Fruit fly (Drosophila melanogaster) whole organism, embryonic: Measurements from ENCODE around the gene CG9737.
A peak's percentile ranks its signal among the peaks of the same experiment; 100 is the strongest.

Experiments used
- Asciz ChIP-seq: fragments of 200-800 bp; sonication (Bioruptor generic); optimal IDR thresholded peaks from 2 replicates; lab custom pipeline; 2017; ENCODE audit warnings: missing biosample characterization, mild to moderate bottlenecking, missing genetic modification characterization, missing genetic modification reagents
- CG10209 ChIP-seq: fragments of 200-800 bp; sonication (Bioruptor generic); optimal IDR thresholded peaks from 3 replicates; lab custom pipeline; 2017; ENCODE audit warnings: missing biosample characterization, mild to moderate bottlenecking, missing genetic modification characterization, missing genetic modification reagents
- CG10462 ChIP-seq: fragments of 200-800 bp; sonication (Bioruptor generic); optimal IDR thresholded peaks from 2 replicates; lab custom pipeline; 2016; ENCODE audit warnings: missing biosample characterization, missing genetic modification characterization
- CG11398 ChIP-seq: fragments of 200-800 bp; sonication (Bioruptor generic); optimal IDR thresholded peaks from 2 replicates; lab custom pipeline; 2016; ENCODE audit warnings: missing biosample characterization, missing genetic modification characterization
- CG14050 ChIP-seq: fragments of 200-800 bp; sonication (Bioruptor generic); IDR thresholded peaks from 3 replicates; pipeline ENCODE4 v1.3.6; 2022; ENCODE audit warnings: missing biosample characterization, missing genetic modification characterization
- CG16813 ChIP-seq: fragments of 200-800 bp; sonication (Bioruptor generic); IDR thresholded peaks from 3 replicates; pipeline ENCODE4 v1.3.6; 2022; ENCODE audit warnings: missing biosample characterization, missing genetic modification characterization; ENCODE audit not compliant: partially characterized antibody
- CG16815 ChIP-seq: fragments of 200-800 bp; sonication (Bioruptor generic); optimal IDR thresholded peaks from 3 replicates; lab custom pipeline; 2017; ENCODE audit warnings: missing biosample characterization, mild to moderate bottlenecking, missing genetic modification characterization
- CG17612 ChIP-seq: fragments of 200-800 bp; sonication (Bioruptor generic); IDR thresholded peaks from 2 replicates; pipeline ENCODE4 v1.3.6; 2022; ENCODE audit warnings: missing biosample characterization, missing genetic modification characterization
- CG2129 ChIP-seq: fragments of 200-800 bp; sonication (Bioruptor generic); IDR thresholded peaks from 2 replicates; pipeline ENCODE4 v1.3.6; 2022; ENCODE audit warnings: missing biosample characterization, missing genetic modification characterization; ENCODE audit not compliant: partially characterized antibody
- CG4730 ChIP-seq: fragments of 200-800 bp; sonication (Bioruptor generic); IDR thresholded peaks from 2 replicates; pipeline ENCODE4 v1.3.6; 2022; ENCODE audit warnings: missing biosample characterization, missing genetic modification characterization
- CG4820 ChIP-seq: fragments of 200-800 bp; sonication (Bioruptor generic); optimal IDR thresholded peaks from 3 replicates; lab custom pipeline; 2016; ENCODE audit warnings: missing biosample characterization, missing genetic modification characterization
- CG5180 ChIP-seq: fragments of 200-800 bp; sonication (Bioruptor generic); optimal IDR thresholded peaks from 3 replicates; lab custom pipeline; 2017; ENCODE audit warnings: missing biosample characterization, missing genetic modification characterization, mild to moderate bottlenecking, moderate library complexity, missing genetic modification reagents
- CG6272 ChIP-seq: fragments of 200-800 bp; sonication (Bioruptor generic); IDR thresholded peaks from 2 replicates; pipeline ENCODE4 v1.3.6; 2022; ENCODE audit warnings: missing biosample characterization, missing genetic modification characterization
- CG8944 ChIP-seq: fragments of 200-800 bp; sonication (Bioruptor generic); optimal IDR thresholded peaks from 3 replicates; lab custom pipeline; 2016; ENCODE audit warnings: missing biosample characterization, missing genetic modification characterization
- CG9727 ChIP-seq: fragments of 200-800 bp; sonication (Bioruptor generic); optimal IDR thresholded peaks from 3 replicates; lab custom pipeline; 2017; ENCODE audit warnings: missing biosample characterization, mild to moderate bottlenecking, missing genetic modification characterization
- CG9876 ChIP-seq: fragments of 200-800 bp; sonication (Bioruptor generic); optimal IDR thresholded peaks from 2 replicates; lab custom pipeline; 2016; ENCODE audit warnings: missing biosample characterization, missing genetic modification characterization
- Chrac-16 ChIP-seq: fragments of 200-800 bp; sonication (Bioruptor generic); optimal IDR thresholded peaks from 3 replicates; lab custom pipeline; 2016; ENCODE audit warnings: missing biosample characterization, missing genetic modification characterization
- Dfd ChIP-seq, 2 experiments: fragments of >200 bp; optimal IDR thresholded peaks; 2 replicates each; lab custom pipeline; 2017; ENCODE audit warnings: missing biosample characterization in 2 of 2, missing genetic modification characterization in 2 of 2
- Doc2 ChIP-seq: fragments of 200-800 bp; sonication (Bioruptor generic); IDR thresholded peaks from 2 replicates; pipeline ENCODE4 v1.3.6; 2022; ENCODE audit warnings: missing biosample characterization, missing genetic modification characterization
- Doc3 ChIP-seq: fragments of 200-800 bp; sonication (Bioruptor generic); IDR thresholded peaks from 3 replicates; pipeline ENCODE4 v1.3.6; 2022; ENCODE audit warnings: missing biosample characterization, missing genetic modification characterization; ENCODE audit not compliant: partially characterized antibody
- Ets97D ChIP-seq: fragments of 200-800 bp; sonication (Bioruptor generic); optimal IDR thresholded peaks from 3 replicates; lab custom pipeline; 2016; ENCODE audit warnings: missing biosample characterization, missing genetic modification characterization
- Fer2 ChIP-seq: fragments of 200-800 bp; sonication (Bioruptor generic); optimal IDR thresholded peaks from 2 replicates; lab custom pipeline; 2018; ENCODE audit warnings: missing biosample characterization, mild to moderate bottlenecking, missing genetic modification characterization, moderate library complexity
- H15 ChIP-seq: fragments of 200-800 bp; sonication (Bioruptor generic); IDR thresholded peaks from 3 replicates; pipeline ENCODE4 v1.3.6; 2022; ENCODE audit warnings: missing biosample characterization, missing genetic modification characterization
- Hr78 ChIP-seq, 2 experiments: fragments of 200-800 bp in 1 of 2; fragments of >200 bp in 1 of 2; sonication (Bioruptor generic) in 1 of 2; optimal IDR thresholded peaks; 2 replicates each; lab custom pipeline; 2017 to 2019; ENCODE audit warnings: missing biosample characterization in 2 of 2, missing genetic modification characterization in 2 of 2, mild to moderate bottlenecking in 1 of 2, moderate library complexity in 1 of 2
- Kr ChIP-seq: fragments of 200-800 bp; sonication (Bioruptor generic); optimal IDR thresholded peaks from 2 replicates; lab custom pipeline; 2017; ENCODE audit warnings: missing biosample characterization, mild to moderate bottlenecking, missing genetic modification characterization
- Sin3A ChIP-seq: fragments of >200 bp; optimal IDR thresholded peaks from 2 replicates; lab custom pipeline; 2018
- Sox102F ChIP-seq: fragments of 200-800 bp; sonication (Bioruptor generic); optimal IDR thresholded peaks from 2 replicates; lab custom pipeline; 2018; ENCODE audit warnings: missing biosample characterization, mild to moderate bottlenecking, missing genetic modification characterization, moderate library complexity
- ap ChIP-seq: fragments of 200-800 bp; sonication (Bioruptor generic); IDR thresholded peaks from 2 replicates; pipeline ENCODE4 v1.3.6; 2022; ENCODE audit warnings: missing biosample characterization, missing genetic modification characterization
- ato ChIP-seq: fragments of 200-800 bp; sonication (Bioruptor generic); IDR thresholded peaks from 2 replicates; pipeline ENCODE4 v1.3.6; 2022; ENCODE audit warnings: missing biosample characterization, missing genetic modification characterization; ENCODE audit not compliant: partially characterized antibody
- bowl ChIP-seq: fragments of 200-800 bp; sonication (Bioruptor generic); IDR thresholded peaks from 2 replicates; pipeline ENCODE4 v1.3.6; 2022; ENCODE audit warnings: missing biosample characterization, missing genetic modification characterization
- chm ChIP-seq: fragments of 200-800 bp; sonication (Bioruptor generic); IDR thresholded peaks from 2 replicates; pipeline ENCODE4 v1.3.6; 2022; ENCODE audit warnings: missing biosample characterization, missing genetic modification characterization
- crp ChIP-seq, 2 experiments: fragments of 200-800 bp; sonication (Bioruptor generic); optimal IDR thresholded peaks; 2 replicates in 1 of 2; 3 replicates in 1 of 2; lab custom pipeline; 2017; ENCODE audit warnings: missing biosample characterization in 2 of 2, missing genetic modification characterization in 2 of 2, mild to moderate bottlenecking in 1 of 2, moderate library complexity in 1 of 2
- dm ChIP-seq: fragments of 200-800 bp; sonication (Bioruptor generic); optimal IDR thresholded peaks from 3 replicates; lab custom pipeline; 2016; ENCODE audit warnings: missing biosample characterization, missing genetic modification characterization
- eve ChIP-seq, 2 experiments: fragments of >200 bp; optimal IDR thresholded peaks; 2 replicates each; lab custom pipeline; 2017; ENCODE audit warnings: missing biosample characterization in 2 of 2, missing genetic modification characterization in 2 of 2
- fu2 ChIP-seq: fragments of 200-800 bp; sonication (Bioruptor generic); optimal IDR thresholded peaks from 2 replicates; lab custom pipeline; 2016; ENCODE audit warnings: missing biosample characterization, missing genetic modification characterization
- gcm2 ChIP-seq: fragments of 200-800 bp; sonication (Bioruptor generic); optimal IDR thresholded peaks from 2 replicates; lab custom pipeline; 2016; ENCODE audit warnings: missing biosample characterization, missing genetic modification characterization
- gt ChIP-seq: fragments of 200-800 bp; sonication (Bioruptor generic); IDR thresholded peaks from 2 replicates; pipeline ENCODE4 v1.3.6; 2022; ENCODE audit warnings: missing biosample characterization, missing genetic modification characterization
- jumu ChIP-seq: fragments of 200-800 bp; sonication (Bioruptor generic); optimal IDR thresholded peaks from 3 replicates; lab custom pipeline; 2016; ENCODE audit warnings: missing biosample characterization, missing genetic modification characterization
- kni ChIP-seq: fragments of 200-800 bp; sonication (Bioruptor generic); optimal IDR thresholded peaks from 3 replicates; lab custom pipeline; 2017; ENCODE audit warnings: mild to moderate bottlenecking, missing biosample characterization, missing genetic modification reagents, missing genetic modification characterization
- lola ChIP-seq, 3 experiments: fragments of >200 bp in 2 of 3; fragments of 200-800 bp in 1 of 3; sonication (Bioruptor generic) in 1 of 3; optimal IDR thresholded peaks; 2 replicates each; lab custom pipeline; 2017 to 2019; ENCODE audit warnings: missing biosample characterization in 3 of 3, missing genetic modification characterization in 3 of 3, mild to moderate bottlenecking in 1 of 3, moderate library complexity in 1 of 3
- lov ChIP-seq, 2 experiments: fragments of 200-800 bp in 1 of 2; fragments of >200 bp in 1 of 2; sonication (Bioruptor generic) in 1 of 2; IDR thresholded peaks in 1 of 2; optimal IDR thresholded peaks in 1 of 2; 2 replicates in 1 of 2; 3 replicates in 1 of 2; pipeline versions ENCODE4 v1.3.6 to Lab custom; 2017 to 2022; ENCODE audit warnings: missing biosample characterization in 1 of 2, missing genetic modification characterization in 1 of 2
- mam ChIP-seq: fragments of 200-800 bp; sonication (Bioruptor generic); optimal IDR thresholded peaks from 3 replicates; lab custom pipeline; 2016; ENCODE audit warnings: missing biosample characterization, missing genetic modification characterization
- nom ChIP-seq: fragments of 200-800 bp; sonication (Bioruptor generic); optimal IDR thresholded peaks from 2 replicates; lab custom pipeline; 2017; ENCODE audit warnings: missing biosample characterization, missing genetic modification characterization, mild to moderate bottlenecking, moderate library complexity, missing genetic modification reagents
- ranshi ChIP-seq: fragments of 200-800 bp; sonication (Bioruptor generic); IDR thresholded peaks from 2 replicates; pipeline ENCODE4 v1.3.6; 2022; ENCODE audit warnings: missing biosample characterization, missing genetic modification characterization
- rib ChIP-seq: fragments of 200-800 bp; sonication (Bioruptor generic); IDR thresholded peaks from 2 replicates; pipeline ENCODE4 v1.3.6; 2022; ENCODE audit warnings: missing biosample characterization, missing genetic modification characterization
- schlank ChIP-seq: fragments of 200-800 bp; sonication (Bioruptor generic); optimal IDR thresholded peaks from 2 replicates; lab custom pipeline; 2018; ENCODE audit warnings: missing biosample characterization, mild to moderate bottlenecking, missing genetic modification characterization
- toy ChIP-seq: fragments of 200-800 bp; sonication (Bioruptor generic); IDR thresholded peaks from 2 replicates; pipeline ENCODE4 v1.3.6; 2022; ENCODE audit warnings: missing biosample characterization, missing genetic modification characterization
- wek ChIP-seq: fragments of 200-800 bp; sonication (Bioruptor generic); optimal IDR thresholded peaks from 3 replicates; lab custom pipeline; 2018; ENCODE audit warnings: missing biosample characterization, mild to moderate bottlenecking, missing genetic modification characterization, moderate library complexity

Gene CG9737

DNA sequence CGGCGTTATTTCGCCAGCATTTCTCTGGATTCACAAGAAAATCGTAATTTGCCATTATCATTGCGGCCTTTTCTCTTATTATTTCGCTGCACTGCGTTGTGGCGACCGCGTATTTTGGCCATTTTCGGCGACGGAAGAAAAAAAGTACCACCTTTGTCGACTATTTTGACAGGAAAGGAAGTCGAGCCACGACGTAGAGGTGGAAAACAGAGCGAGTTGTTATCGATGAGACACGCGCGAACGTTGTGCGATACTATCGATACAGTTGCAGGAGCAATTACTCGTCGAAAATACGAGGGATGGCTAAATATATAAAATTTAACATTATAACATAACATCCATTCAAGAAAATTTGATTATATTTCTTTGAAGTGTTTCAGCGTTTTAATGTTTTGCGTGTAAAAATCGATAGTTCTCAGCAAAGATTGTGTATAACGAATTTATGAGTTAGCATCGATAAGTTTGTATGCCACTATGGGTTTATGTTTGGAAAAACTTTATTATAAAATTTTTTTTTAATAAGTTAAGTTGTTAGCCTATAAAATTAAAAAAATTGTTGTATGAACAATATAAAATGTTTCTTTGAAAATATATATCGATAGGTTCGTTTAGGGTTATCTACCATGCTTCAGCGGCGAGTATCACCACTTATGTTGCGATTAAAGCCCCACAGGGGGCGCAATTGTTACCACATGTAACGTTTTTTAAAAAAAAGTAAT lies 34.2 kb downstream of the CG9737 start, which contains the start of gene RpS7 (continued):
- peak; percentile 98 for TF ChIP-seq Ets97D (GFP tag; lab: Kevin White, UChicago)
- TF ChIP-seq Sox102F = peak; percentile 20
- TF ChIP-seq lov (optimal IDR thresholded peaks at IDR 0.05; lab: Kevin White, UChicago) = no peak
- TF ChIP-seq lov (GFP tag; IDR thresholded peaks at IDR 0.05; lab: Robert Waterston, UW) = peak; percentile 89
- TF ChIP-seq Doc3 (GFP tag; lab: Robert Waterston, UW) = peak; percentile 98
- TF ChIP-seq jumu (GFP tag; lab: Kevin White, UChicago) = peak; percentile 34
- peak; percentile 55 for TF ChIP-seq Kr (GFP tag; lab: Kevin White, UChicago)
- peak; percentile 69 for TF ChIP-seq CG5180
- no peak for TF ChIP-seq CG17612
- 0 out of 2 replicates have a peak, but pooled peaks have one; percentile 33 for TF ChIP-seq toy (GFP tag; lab: Robert Waterston, UW)
- peak in 1 of 2 experiments; percentile 71 for TF ChIP-seq eve (GFP tag; optimal IDR thresholded peaks at IDR 0.05; lab: Kevin White, UChicago)
- peak; percentile 96 for TF ChIP-seq CG2129 (GFP tag; lab: Robert Waterston, UW)
- peak; percentile 44; the same call in 1 of the 3 replicates for TF ChIP-seq H15 (GFP tag; lab: Robert Waterston, UW)
- TF ChIP-seq gt (GFP tag; lab: Robert Waterston, UW) = peak; percentile 17; the same call in 1 of the 2 replicates
- TF ChIP-seq rib (GFP tag; lab: Robert Waterston, UW) = peak; percentile 66
- TF ChIP-seq CG14050 = peak; percentile 69
- TF ChIP-seq CG8944 (GFP tag; lab: Kevin White, UChicago) = peak; percentile 18
- TF ChIP-seq dm = peak; percentile 79
- TF ChIP-seq wek (GFP tag; lab: Kevin White, UChicago) = peak; percentile 88
- TF ChIP-seq bowl = peak; percentile 65
- peak; percentile 28 for TF ChIP-seq gcm2 (GFP tag; lab: Kevin White, UChicago)
- peak; percentile 73 for TF ChIP-seq Sin3A
- TF ChIP-seq ato (GFP tag; lab: Robert Waterston, UW) = peak; percentile 92
- TF ChIP-seq Fer2 = peak; percentile 27
- peak in 1 of 2 experiments; percentile 12 for TF ChIP-seq Hr78 (GFP tag; optimal IDR thresholded peaks at IDR 0.05; lab: Kevin White, UChicago)
- peak; percentile 76 for TF ChIP-seq CG6272 (GFP tag; lab: Robert Waterston, UW)
- peak; percentile 51; the same call in 1 of the 2 replicates for TF ChIP-seq CG4730 (GFP tag; lab: Robert Waterston, UW)
- TF ChIP-seq CG16815 (GFP tag; lab: Kevin White, UChicago) = no peak
- TF ChIP-seq CG10209 = peak; percentile 64
- TF ChIP-seq lola (GFP tag; optimal IDR thresholded peaks at IDR 0.05; lab: Kevin White, UChicago) = peak in 1 of 3 experiments; percentile 30
- peak in 1 of 2 experiments; percentile 35 for TF ChIP-seq crp (GFP tag; optimal IDR thresholded peaks at IDR 0.05; lab: Kevin White, UChicago)
- peak; percentile 89 for TF ChIP-seq CG9727 (GFP tag; lab: Kevin White, UChicago)
- TF ChIP-seq mam (GFP tag; lab: Kevin White, UChicago) = peak; percentile 25
- TF ChIP-seq chm (GFP tag; lab: Robert Waterston, UW) = peak; percentile 85
- no peak for TF ChIP-seq Doc2 (GFP tag; lab: Robert Waterston, UW)
- no peak for TF ChIP-seq Dfd (GFP tag; optimal IDR thresholded peaks at IDR 0.05; lab: Kevin White, UChicago)
- peak; percentile 78 for TF ChIP-seq schlank (tag; lab: Kevin White, UChicago)
- peak; percentile 1 for TF ChIP-seq fu2 (GFP tag; lab: Kevin White, UChicago)
- TF ChIP-seq CG11398 (GFP tag; lab: Kevin White, UChicago) = peak; percentile 41
- peak; percentile 76 for TF ChIP-seq ap
- peak; percentile 98 for TF ChIP-seq CG16813 (GFP tag; lab: Robert Waterston, UW)
- TF ChIP-seq CG4820 (GFP tag; lab: Kevin White, UChicago) = no peak
- TF ChIP-seq Asciz (GFP tag; lab: Kevin White, UChicago) = peak; percentile 78
- peak; percentile 82 for TF ChIP-seq kni
- TF ChIP-seq CG10462 = peak; percentile 15
- peak; percentile 80 for TF ChIP-seq ranshi (GFP tag; lab: Robert Waterston, UW)
- peak; percentile 38 for TF ChIP-seq CG9876 (GFP tag; lab: Kevin White, UChicago)
- TF ChIP-seq nom (GFP tag; lab: Kevin White, UChicago) = peak; percentile 90
- TF ChIP-seq Chrac-16 (GFP tag; lab: Kevin White, UChicago) = no peak
